Worm (Caenorhabditis elegans) whole organism, L4 larva: Measurements from ENCODE around the gene xbx-6.

Experiments used
- F10B5.3 ChIP-seq: sonication (generic microtip); optimal IDR thresholded peaks from 2 replicates; lab custom pipeline; 2016; ENCODE audit warnings: mild to moderate bottlenecking, missing genetic modification characterization, missing compliant biosample characterization
- F26F4.8 ChIP-seq: fragments of 200-800 bp; sonication (Bioruptor generic); conservative IDR thresholded peaks from 2 replicates; pipeline ENCODE4 v1.3.6; 2022; ENCODE audit warnings: missing genetic modification characterization, missing compliant biosample characterization
- F37D6.2 ChIP-seq: sonication (generic microtip); optimal IDR thresholded peaks from 2 replicates; lab custom pipeline; 2016; ENCODE audit warnings: mild to moderate bottlenecking, missing genetic modification characterization, missing compliant biosample characterization
- R02D3.7 ChIP-seq: fragments of 150-350 bp; sonication (generic microtip); optimal IDR thresholded peaks from 3 replicates; lab custom pipeline; 2014; ENCODE audit warnings: missing biosample characterization, missing genetic modification characterization
- T20F7.1 ChIP-seq: fragments of 200-800 bp; sonication (Bioruptor generic); optimal IDR thresholded peaks from 2 replicates; lab custom pipeline; 2018; ENCODE audit warnings: mild to moderate bottlenecking, missing genetic modification characterization, missing compliant biosample characterization
- Y5F2A.4 ChIP-seq: fragments of 200-800 bp; sonication (Bioruptor generic); optimal IDR thresholded peaks from 2 replicates; lab custom pipeline; 2018; ENCODE audit warnings: mild to moderate bottlenecking, missing genetic modification characterization, missing compliant biosample characterization
- Y75B8A.6 ChIP-seq: fragments of 200-800 bp; sonication (Bioruptor generic); IDR thresholded peaks from 2 replicates; pipeline ENCODE4 v1.3.6; 2022; ENCODE audit warnings: missing genetic modification reagents, missing genetic modification characterization, missing compliant biosample characterization
- ZK337.2 ChIP-seq: fragments of 200-800 bp; sonication (Bioruptor generic); IDR thresholded peaks from 2 replicates; pipeline ENCODE4 v1.3.6; 2022; ENCODE audit warnings: missing genetic modification reagents, missing genetic modification characterization, missing compliant biosample characterization
- ZK546.5 ChIP-seq, 2 experiments: sonication (generic microtip); optimal IDR thresholded peaks; 2 replicates each; lab custom pipeline; 2017; ENCODE audit warnings: missing biosample characterization in 2 of 2, missing genetic modification characterization in 2 of 2
- aha-1 ChIP-seq: fragments of 150-350 bp; peaks from one replicate; lab custom pipeline; 2014; ENCODE audit warnings: missing biosample characterization, missing genetic modification characterization
- arid-1 ChIP-seq: fragments of 200-800 bp; sonication (Bioruptor generic); conservative IDR thresholded peaks from 2 replicates; pipeline ENCODE4 v1.3.6; 2022; ENCODE audit warnings: missing genetic modification reagents, missing genetic modification characterization, missing compliant biosample characterization
- ceh-20 ChIP-seq: fragments of 200-800 bp; sonication (Bioruptor generic); IDR thresholded peaks from 2 replicates; pipeline ENCODE4 v1.3.6; 2022; ENCODE audit warnings: missing genetic modification reagents, missing genetic modification characterization, missing compliant biosample characterization
- ceh-44 ChIP-seq: fragments of 200-800 bp; sonication (Bioruptor generic); IDR thresholded peaks from 2 replicates; pipeline ENCODE4 v1.3.6; 2022; ENCODE audit warnings: missing genetic modification reagents, missing genetic modification characterization, missing compliant biosample characterization
- ceh-62 ChIP-seq: sonication (generic microtip); optimal IDR thresholded peaks from 2 replicates; lab custom pipeline; 2017; ENCODE audit warnings: missing biosample characterization, missing genetic modification characterization
- daf-16 ChIP-seq, 3 experiments: sonication (generic microtip); optimal IDR thresholded peaks; 2 replicates each; lab custom pipeline; 2016 to 2017; ENCODE audit warnings: missing genetic modification characterization in 3 of 3, missing genetic modification reagents in 3 of 3, mild to moderate bottlenecking in 2 of 3, missing compliant biosample characterization in 2 of 3, missing biosample characterization in 1 of 3, moderate library complexity in 1 of 3
- daf-19 ChIP-seq: fragments of 200-800 bp; sonication (Bioruptor generic); conservative IDR thresholded peaks from 2 replicates; pipeline ENCODE4 v1.3.6; 2022; ENCODE audit warnings: missing genetic modification characterization, missing compliant biosample characterization
- dmd-6 ChIP-seq: fragments of 200-800 bp; sonication (Bioruptor generic); IDR thresholded peaks from 2 replicates; pipeline ENCODE4 v1.3.6; 2022; ENCODE audit warnings: missing genetic modification reagents, missing genetic modification characterization, missing compliant biosample characterization
- dmd-9 ChIP-seq: fragments of 200-800 bp; sonication (Bioruptor generic); IDR thresholded peaks from 2 replicates; pipeline ENCODE4 v1.3.6; 2022; ENCODE audit warnings: missing genetic modification reagents, missing genetic modification characterization, missing compliant biosample characterization
- duxl-1 ChIP-seq: sonication (generic microtip); optimal IDR thresholded peaks from 2 replicates; lab custom pipeline; 2016; ENCODE audit warnings: mild to moderate bottlenecking, missing genetic modification characterization, moderate library complexity, missing compliant biosample characterization; ENCODE audit not compliant: poor library complexity
- dve-1 ChIP-seq: sonication (generic microtip); optimal IDR thresholded peaks from 2 replicates; lab custom pipeline; 2017; ENCODE audit warnings: antibody characterized with exemption, mild to moderate bottlenecking, missing genetic modification characterization, missing compliant biosample characterization; ENCODE audit not compliant: insufficient read depth
- egl-43 ChIP-seq: fragments of 200-800 bp; sonication (Bioruptor generic); IDR thresholded peaks from 2 replicates; pipeline ENCODE4 v1.3.6; 2022; ENCODE audit warnings: missing genetic modification reagents, missing genetic modification characterization, missing compliant biosample characterization
- fos-1 ChIP-seq: fragments of 150-350 bp; optimal IDR thresholded peaks from 2 replicates; lab custom pipeline; 2014; ENCODE audit warnings: missing biosample characterization, missing genetic modification characterization
- hlh-11 ChIP-seq: fragments of 200-800 bp; sonication (Bioruptor generic); optimal IDR thresholded peaks from 2 replicates; lab custom pipeline; 2018; ENCODE audit warnings: mild to moderate bottlenecking, missing genetic modification characterization, missing compliant biosample characterization
- hmg-1.1 ChIP-seq: fragments of 200-800 bp; sonication (Bioruptor generic); IDR thresholded peaks from 2 replicates; pipeline ENCODE4 v1.3.6; 2022; ENCODE audit warnings: missing genetic modification reagents, missing genetic modification characterization, missing compliant biosample characterization
- jun-1 ChIP-seq: fragments of 150-350 bp; optimal IDR thresholded peaks from 2 replicates; lab custom pipeline; 2014; ENCODE audit warnings: missing biosample characterization, missing genetic modification reagents, missing genetic modification characterization
- lin-15B ChIP-seq: fragments of 150-350 bp; sonication (generic microtip); optimal IDR thresholded peaks from 3 replicates; lab custom pipeline; 2014; ENCODE audit warnings: missing biosample characterization, missing genetic modification characterization
- lin-39 ChIP-seq: fragments of 150-350 bp; optimal IDR thresholded peaks from 2 replicates; lab custom pipeline; 2014; ENCODE audit warnings: missing biosample characterization, missing genetic modification reagents, missing genetic modification characterization
- madf-9 ChIP-seq: fragments of 200-800 bp; sonication (Bioruptor generic); conservative IDR thresholded peaks from 2 replicates; pipeline ENCODE4 v1.3.6; 2022; ENCODE audit warnings: missing genetic modification reagents, missing genetic modification characterization, missing compliant biosample characterization
- mxl-3 ChIP-seq: fragments of 200-800 bp; sonication (Bioruptor generic); optimal IDR thresholded peaks from 2 replicates; lab custom pipeline; 2018; ENCODE audit warnings: mild to moderate bottlenecking, missing genetic modification characterization, missing compliant biosample characterization
- nhr-111 ChIP-seq: fragments of 200-800 bp; sonication (Bioruptor generic); optimal IDR thresholded peaks from 2 replicates; lab custom pipeline; 2018; ENCODE audit warnings: mild to moderate bottlenecking, missing genetic modification characterization, missing compliant biosample characterization
- nhr-25 ChIP-seq: sonication (generic microtip); optimal IDR thresholded peaks from 2 replicates; lab custom pipeline; 2017; ENCODE audit warnings: missing genetic modification characterization, mild to moderate bottlenecking, missing compliant biosample characterization, antibody characterized with exemption, moderate library complexity, borderline replicate concordance; ENCODE audit not compliant: insufficient read depth
- nhr-28 ChIP-seq: fragments of 150-350 bp; optimal IDR thresholded peaks from 2 replicates; lab custom pipeline; 2014; ENCODE audit warnings: missing biosample characterization, missing genetic modification characterization
- nhr-77 ChIP-seq: fragments of 150-350 bp; optimal IDR thresholded peaks from 2 replicates; lab custom pipeline; 2014; ENCODE audit warnings: missing biosample characterization, missing genetic modification characterization
- pha-4 ChIP-seq, 2 experiments: fragments of 150-350 bp in 1 of 2; fragments of 200-800 bp in 1 of 2; sonication (Bioruptor generic) in 1 of 2; IDR thresholded peaks in 1 of 2; optimal IDR thresholded peaks in 1 of 2; 2 replicates each; pipeline versions ENCODE4 v1.3.6 to Lab custom; 2014 to 2022; ENCODE audit warnings: missing genetic modification characterization in 2 of 2, missing genetic modification reagents in 2 of 2, missing biosample characterization in 1 of 2, missing compliant biosample characterization in 1 of 2
- php-3 ChIP-seq: fragments of 200-800 bp; sonication (Bioruptor generic); IDR thresholded peaks from 2 replicates; pipeline ENCODE4 v1.3.6; 2022; ENCODE audit warnings: missing genetic modification reagents, missing genetic modification characterization, missing compliant biosample characterization
- pqm-1 ChIP-seq: sonication (generic microtip); optimal IDR thresholded peaks from 2 replicates; lab custom pipeline; 2017; ENCODE audit warnings: missing biosample characterization, missing genetic modification characterization
- saeg-2 ChIP-seq: fragments of 200-800 bp; sonication (Bioruptor generic); IDR thresholded peaks from 2 replicates; pipeline ENCODE4 v1.3.6; 2022; ENCODE audit warnings: missing genetic modification reagents, missing genetic modification characterization, missing compliant biosample characterization
- skn-1 ChIP-seq: fragments of 150-350 bp; optimal IDR thresholded peaks from 2 replicates; lab custom pipeline; 2014; ENCODE audit warnings: missing biosample characterization, missing genetic modification characterization
- tra-1 ChIP-seq: fragments of 200-800 bp; sonication (Bioruptor generic); IDR thresholded peaks from 2 replicates; pipeline ENCODE4 v1.3.6; 2022; ENCODE audit warnings: missing genetic modification reagents, missing genetic modification characterization, missing compliant biosample characterization
- unc-62 ChIP-seq, 3 experiments: fragments of 150-350 bp in 1 of 3; sonication (generic microtip); optimal IDR thresholded peaks in 2 of 3; peaks in 1 of 3; 1 replicate in 1 of 3; 2 replicates in 2 of 3; lab custom pipeline; 2014 to 2017; ENCODE audit warnings: missing biosample characterization in 3 of 3, missing genetic modification characterization in 3 of 3, missing genetic modification reagents in 3 of 3, missing genotype in 1 of 3
- vab-7 ChIP-seq: fragments of 200-800 bp; sonication (Bioruptor generic); IDR thresholded peaks from 2 replicates; pipeline ENCODE4 v1.3.6; 2022; ENCODE audit warnings: missing genetic modification reagents, missing genetic modification characterization, missing compliant biosample characterization
- zfp-2 ChIP-seq: sonication (generic microtip); optimal IDR thresholded peaks from 2 replicates; lab custom pipeline; 2016; ENCODE audit warnings: mild to moderate bottlenecking, missing genetic modification characterization, missing compliant biosample characterization

Gene xbx-6

ce11 chrV:9712418-9713173, 9.7 kb downstream of the xbx-6 start:
- TF ChIP-seq nhr-28 (tag; lab: Kevin White, UChicago) (peak; percentile 44), skn-1 (tag; lab: Kevin White, UChicago) (no peak), pha-4 (GFP tag; IDR thresholded peaks at IDR 0.05; lab: Robert Waterston, UW) (no peak), pha-4 (tag; optimal IDR thresholded peaks at IDR 0.05; lab: Kevin White, UChicago) (no peak), lin-39 (tag; lab: Kevin White, UChicago) (no peak), daf-16 (GFP tag; optimal IDR thresholded peaks at IDR 0.05; lab: Kevin White, UChicago) (no peak), daf-16 (tag; optimal IDR thresholded peaks at IDR 0.05; lab: Kevin White, UChicago) (peak; percentile 37), arid-1 (GFP tag; lab: Robert Waterston, UW) (no peak), F37D6.2 (tag; lab: Kevin White, UChicago) (no peak), hlh-11 (no peak), ZK337.2 (GFP tag; lab: Robert Waterston, UW) (no peak), ceh-44 (GFP tag; lab: Robert Waterston, UW) (no peak), F26F4.8 (GFP tag; lab: Robert Waterston, UW) (no peak), hmg-1.1 (GFP tag; lab: Robert Waterston, UW) (no peak), dmd-6 (GFP tag; lab: Robert Waterston, UW) (no peak), fos-1 (tag; lab: Kevin White, UChicago) (no peak), F10B5.3 (tag; lab: Kevin White, UChicago) (no peak), zfp-2 (tag; lab: Kevin White, UChicago) (no peak), pqm-1 (tag; lab: Kevin White, UChicago) (peak; percentile 47), nhr-111 (GFP tag; lab: Kevin White, UChicago) (no peak), R02D3.7 (tag; lab: Kevin White, UChicago) (no peak), ceh-62 (no peak), dve-1 (tag; lab: Kevin White, UChicago) (peak; percentile 33), ceh-20 (GFP tag; lab: Robert Waterston, UW) (no peak), nhr-77 (tag; lab: Kevin White, UChicago) (peak; percentile 24), daf-19 (no peak), php-3 (GFP tag; lab: Robert Waterston, UW) (peak; percentile 87), unc-62 (GFP tag; optimal IDR thresholded peaks at IDR 0.05 in 1 of 2; lab: Kevin White, UChicago) (peak in 1 of 2 experiments; percentile 93), unc-62 (tag; optimal IDR thresholded peaks at IDR 0.05; lab: Kevin White, UChicago) (no peak), madf-9 (no peak), saeg-2 (GFP tag; lab: Robert Waterston, UW) (no peak), jun-1 (tag; lab: Kevin White, UChicago) (no peak), dmd-9 (GFP tag; lab: Robert Waterston, UW) (no peak), T20F7.1 (GFP tag; lab: Kevin White, UChicago) (no peak), lin-15B (tag; lab: Kevin White, UChicago) (no peak), nhr-25 (tag; lab: Kevin White, UChicago) (no peak), duxl-1 (tag; lab: Kevin White, UChicago) (no peak), tra-1 (GFP tag; lab: Robert Waterston, UW) (no peak), vab-7 (GFP tag; lab: Robert Waterston, UW) (no peak), ZK546.5 (tag; optimal IDR thresholded peaks at IDR 0.05; lab: Kevin White, UChicago) (no peak), Y75B8A.6 (GFP tag; lab: Robert Waterston, UW) (no peak), egl-43 (GFP tag; lab: Robert Waterston, UW) (no peak), aha-1 (tag; lab: Kevin White, UChicago) (peak; percentile 67), Y5F2A.4 (GFP tag; lab: Kevin White, UChicago) (no peak), mxl-3 (no peak)
